Worm (Caenorhabditis elegans) whole organism, early embryonic: Measurements from ENCODE around the gene dct-6.

Source experiments
- B0310.2 ChIP-seq: sonication (generic microtip); optimal IDR thresholded peaks from 2 replicates; lab custom pipeline; 2016; ENCODE audit warnings: mild to moderate bottlenecking, missing genetic modification characterization, missing compliant biosample characterization
- F13C5.2 ChIP-seq: sonication (generic microtip); optimal IDR thresholded peaks from 2 replicates; lab custom pipeline; 2017; ENCODE audit warnings: mild to moderate bottlenecking, missing genetic modification characterization, inconsistent platforms, missing compliant biosample characterization
- aly-1 ChIP-seq: sonication (generic microtip); optimal IDR thresholded peaks from 2 replicates; lab custom pipeline; 2016; ENCODE audit warnings: missing genetic modification characterization, missing compliant biosample characterization
- ama-1 ChIP-seq: fragments of 150-350 bp; optimal IDR thresholded peaks from 2 replicates; lab custom pipeline; 2014
- ceh-13 ChIP-seq: fragments of 200-800 bp; sonication (Bioruptor generic); optimal IDR thresholded peaks from 2 replicates; lab custom pipeline; 2018; ENCODE audit warnings: mild to moderate bottlenecking, missing genetic modification characterization, missing compliant biosample characterization
- ceh-36 ChIP-seq: sonication (generic microtip); optimal IDR thresholded peaks from 2 replicates; lab custom pipeline; 2016; ENCODE audit warnings: missing genetic modification characterization, inconsistent platforms, missing compliant biosample characterization
- ets-7 ChIP-seq: sonication (generic microtip); optimal IDR thresholded peaks from 2 replicates; lab custom pipeline; 2016; ENCODE audit warnings: missing genotype, missing genetic modification characterization, missing compliant biosample characterization
- flt-1 ChIP-seq: fragments of 200-800 bp; sonication (Bioruptor generic); IDR thresholded peaks from 2 replicates; pipeline ENCODE4 v1.3.6; 2022; ENCODE audit warnings: missing genetic modification characterization, missing compliant biosample characterization
- hmbx-1 ChIP-seq: sonication (generic microtip); optimal IDR thresholded peaks from 2 replicates; lab custom pipeline; 2016; ENCODE audit warnings: mild to moderate bottlenecking, missing genetic modification characterization, missing compliant biosample characterization
- hmg-4 ChIP-seq: fragments of 200-800 bp; sonication (Bioruptor generic); optimal IDR thresholded peaks from 2 replicates; lab custom pipeline; 2018; ENCODE audit warnings: mild to moderate bottlenecking, missing genetic modification characterization, missing compliant biosample characterization
- hnd-1 ChIP-seq: sonication (generic microtip); optimal IDR thresholded peaks from 2 replicates; lab custom pipeline; 2016; ENCODE audit warnings: missing genetic modification characterization, missing compliant biosample characterization
- pes-1 ChIP-seq: fragments of 200-800 bp; sonication (Bioruptor generic); IDR thresholded peaks from 2 replicates; pipeline ENCODE4 v1.3.6; 2022; ENCODE audit warnings: missing genetic modification reagents, missing genetic modification characterization, missing compliant biosample characterization
- scrt-1 ChIP-seq: fragments of 200-800 bp; sonication (Bioruptor generic); IDR thresholded peaks from 2 replicates; pipeline ENCODE4 v1.3.6; 2022; ENCODE audit warnings: missing genetic modification characterization, missing compliant biosample characterization
- sea-1 ChIP-seq: fragments of 200-800 bp; sonication (Bioruptor generic); conservative IDR thresholded peaks from 2 replicates; pipeline ENCODE4 v1.3.6; 2022; ENCODE audit warnings: missing genetic modification characterization, missing compliant biosample characterization
- tbx-11 ChIP-seq: fragments of 200-800 bp; sonication (Bioruptor generic); IDR thresholded peaks from 2 replicates; pipeline ENCODE4 v1.3.6; 2022; ENCODE audit warnings: missing genetic modification characterization, missing compliant biosample characterization
- tra-4 ChIP-seq: sonication (generic microtip); optimal IDR thresholded peaks from 2 replicates; lab custom pipeline; 2017; ENCODE audit warnings: missing genetic modification characterization, missing compliant biosample characterization

dct-6 gene

ce11 chrIII:6002024-6002423, 35.8 kb downstream of the dct-6 start:
- TF ChIP-seq hnd-1 (tag; lab: Kevin White, UChicago) (no peak), flt-1 (GFP tag; lab: Robert Waterston, UW) (no peak), F13C5.2 (tag; lab: Kevin White, UChicago) (no peak), tbx-11 (no peak), scrt-1 (no peak), ama-1 (lab: Kevin White, UChicago) (no peak), hmg-4 (GFP tag; lab: Kevin White, UChicago) (no peak), ets-7 (no peak), ceh-36 (tag; lab: Kevin White, UChicago) (no peak), pes-1 (GFP tag; lab: Robert Waterston, UW) (no peak), ceh-13 (GFP tag; lab: Kevin White, UChicago) (no peak), B0310.2 (tag; lab: Kevin White, UChicago) (no peak), aly-1 (tag; lab: Kevin White, UChicago) (no peak), sea-1 (GFP tag; lab: Robert Waterston, UW) (no peak), hmbx-1 (tag; lab: Kevin White, UChicago) (no peak)

ce11 chrIII:6006453-6006852, 40.2 kb downstream of the dct-6 start:
- no peak for TF ChIP-seq tra-4
- TF ChIP-seq aly-1 (tag; lab: Kevin White, UChicago) = no peak
- no peak for TF ChIP-seq ets-7
- TF ChIP-seq F13C5.2 (tag; lab: Kevin White, UChicago) = no peak
- no peak for TF ChIP-seq ceh-13 (GFP tag; lab: Kevin White, UChicago)
- no peak for TF ChIP-seq scrt-1
- no peak for TF ChIP-seq B0310.2 (tag; lab: Kevin White, UChicago)
- TF ChIP-seq hmg-4 (GFP tag; lab: Kevin White, UChicago) = no peak
- TF ChIP-seq hmbx-1 (tag; lab: Kevin White, UChicago) = no peak

ce11 chrIII:6008989-6009610, 42.9 kb downstream of the dct-6 start, which contains the start of the genes gcna-1 and eftu-2:
Gene gcna-1 (minus strand): TSS chrIII:6009084.
Gene eftu-2 (plus strand): TSS chrIII:6009560.
- TF ChIP-seq ama-1 (lab: Kevin White, UChicago) (no peak), flt-1 (GFP tag; lab: Robert Waterston, UW) (no peak), ceh-13 (GFP tag; lab: Kevin White, UChicago) (no peak), pes-1 (GFP tag; lab: Robert Waterston, UW) (no peak)

ce11 chrIII:6011310-6011709, 45.1 kb downstream of the dct-6 start:
- no peak for TF ChIP-seq ceh-36 (tag; lab: Kevin White, UChicago)

- TF ChIP-seq tbx-11 (0 out of 2 replicates have a peak, but pooled peaks have one; percentile 35), aly-1 (tag; lab: Kevin White, UChicago) (no peak)
Observed at ce11 chrIII:6019512-6020209, 53.4 kb downstream of the dct-6 start, which contains the start of the genes npp-10 and cyk-3. Gene npp-10 (minus strand): TSS chrIII:6019562. Gene cyk-3 (plus strand): TSS chrIII:6020159.
